Fruit fly (Drosophila melanogaster) whole organism, prepupa: ENCODE data around the gene CG3246.

Experiments used
- CG10631 ChIP-seq: fragments of 200-800 bp; sonication (Bioruptor generic); optimal IDR thresholded peaks from 2 replicates; lab custom pipeline; 2016; ENCODE audit warnings: missing biosample characterization, missing genetic modification characterization
- CG10669 ChIP-seq: fragments of 200-800 bp; sonication (Bioruptor generic); optimal IDR thresholded peaks from 3 replicates; lab custom pipeline; 2018; ENCODE audit warnings: missing biosample characterization, mild to moderate bottlenecking, missing genetic modification characterization, moderate library complexity
- CG11762 ChIP-seq: fragments of 200-800 bp; sonication (Bioruptor generic); optimal IDR thresholded peaks from 3 replicates; lab custom pipeline; 2016; ENCODE audit warnings: missing biosample characterization, missing genetic modification characterization; ENCODE audit not compliant: insufficient read depth
- CG15336 ChIP-seq: fragments of 200-800 bp; sonication (Bioruptor generic); IDR thresholded peaks from 2 replicates; pipeline ENCODE4 v1.3.6; 2022; ENCODE audit warnings: missing biosample characterization, missing genetic modification characterization
- CG1621 ChIP-seq: fragments of 200-800 bp; sonication (Bioruptor generic); optimal IDR thresholded peaks from 3 replicates; lab custom pipeline; 2018; ENCODE audit warnings: missing biosample characterization, mild to moderate bottlenecking, missing genetic modification characterization
- CG3032 ChIP-seq: fragments of 200-800 bp; optimal IDR thresholded peaks from 2 replicates; lab custom pipeline; 2019; ENCODE audit warnings: missing biosample characterization, mild to moderate bottlenecking, missing genetic modification characterization, moderate library complexity
- CG31627 ChIP-seq: fragments of 200-800 bp; sonication (Bioruptor generic); optimal IDR thresholded peaks from 3 replicates; lab custom pipeline; 2016; ENCODE audit warnings: missing biosample characterization, missing genetic modification characterization
- CG32006 ChIP-seq: fragments of 200-800 bp; sonication (Bioruptor generic); optimal IDR thresholded peaks from 3 replicates; lab custom pipeline; 2017; ENCODE audit warnings: missing biosample characterization, mild to moderate bottlenecking, missing genetic modification characterization
- CG3919 ChIP-seq: fragments of 200-800 bp; sonication (Bioruptor generic); optimal IDR thresholded peaks from 3 replicates; lab custom pipeline; 2016; ENCODE audit warnings: missing biosample characterization, missing genetic modification characterization
- CG4318 ChIP-seq: fragments of 200-800 bp; sonication (Bioruptor generic); optimal IDR thresholded peaks from 3 replicates; lab custom pipeline; 2017; ENCODE audit warnings: missing biosample characterization, mild to moderate bottlenecking, missing genetic modification characterization
- CG6163 ChIP-seq: fragments of 200-800 bp; sonication (Bioruptor generic); IDR thresholded peaks from 3 replicates; pipeline ENCODE4 v1.3.6; 2022; ENCODE audit warnings: missing biosample characterization, missing genetic modification characterization
- CG6276 ChIP-seq: fragments of 200-800 bp; sonication (Bioruptor generic); optimal IDR thresholded peaks from 2 replicates; lab custom pipeline; 2017; ENCODE audit warnings: missing biosample characterization, mild to moderate bottlenecking, missing genetic modification characterization
- CG6792 ChIP-seq: fragments of 200-800 bp; sonication (Bioruptor generic); optimal IDR thresholded peaks from 3 replicates; lab custom pipeline; 2016; ENCODE audit warnings: missing biosample characterization, missing genetic modification characterization
- CG6808 ChIP-seq: fragments of 200-800 bp; sonication (Bioruptor generic); optimal IDR thresholded peaks from 3 replicates; lab custom pipeline; 2017; ENCODE audit warnings: missing biosample characterization, missing genetic modification characterization, mild to moderate bottlenecking, moderate library complexity, missing genetic modification reagents
- CG7368 ChIP-seq: fragments of 200-800 bp; sonication (Bioruptor generic); optimal IDR thresholded peaks from 3 replicates; lab custom pipeline; 2016; ENCODE audit warnings: missing biosample characterization, missing genetic modification characterization
- CG8119 ChIP-seq: fragments of 200-800 bp; sonication (Bioruptor generic); IDR thresholded peaks from 3 replicates; pipeline ENCODE4 v1.3.6; 2022; ENCODE audit warnings: missing biosample characterization, missing genetic modification characterization
- CG8319 ChIP-seq: fragments of 200-800 bp; sonication (Bioruptor generic); optimal IDR thresholded peaks from 3 replicates; lab custom pipeline; 2016; ENCODE audit warnings: missing biosample characterization, missing genetic modification characterization
- CG9139 ChIP-seq: fragments of 200-800 bp; sonication (Bioruptor generic); optimal IDR thresholded peaks from 3 replicates; lab custom pipeline; 2017; ENCODE audit warnings: missing biosample characterization, mild to moderate bottlenecking, missing genetic modification characterization
- Eip75B ChIP-seq: fragments of 200-800 bp; sonication (Bioruptor generic); optimal IDR thresholded peaks from 3 replicates; lab custom pipeline; 2016; ENCODE audit warnings: missing biosample characterization, missing genetic modification characterization
- Eip78C ChIP-seq: fragments of 200-800 bp; sonication (Bioruptor generic); peaks from one replicate; lab custom pipeline; 2016; ENCODE audit warnings: missing biosample characterization, missing genetic modification characterization
- Ets21C ChIP-seq: fragments of 200-800 bp; sonication (Bioruptor generic); optimal IDR thresholded peaks from 3 replicates; lab custom pipeline; 2016; ENCODE audit warnings: missing biosample characterization, missing genetic modification characterization
- Ets96B ChIP-seq: fragments of 200-800 bp; optimal IDR thresholded peaks from 2 replicates; lab custom pipeline; 2019; ENCODE audit warnings: missing biosample characterization, mild to moderate bottlenecking, missing genetic modification characterization, moderate library complexity
- Hr38 ChIP-seq: sonication (Bioruptor generic); optimal IDR thresholded peaks from 2 replicates; lab custom pipeline; 2016; ENCODE audit warnings: missing biosample characterization, missing genetic modification characterization
- Hr39 ChIP-seq: fragments of 200-800 bp; sonication (Bioruptor generic); optimal IDR thresholded peaks from 2 replicates; lab custom pipeline; 2016; ENCODE audit warnings: missing biosample characterization, missing genetic modification characterization
- Hr4 ChIP-seq: fragments of 200-800 bp; sonication (Bioruptor generic); optimal IDR thresholded peaks from 3 replicates; lab custom pipeline; 2016; ENCODE audit warnings: missing biosample characterization, missing genetic modification characterization
- Met ChIP-seq: fragments of 200-800 bp; sonication (Bioruptor generic); optimal IDR thresholded peaks from 3 replicates; lab custom pipeline; 2016; ENCODE audit warnings: missing biosample characterization, missing genetic modification characterization
- OdsH ChIP-seq: fragments of 200-800 bp; sonication (Bioruptor generic); optimal IDR thresholded peaks from 3 replicates; lab custom pipeline; 2016; ENCODE audit warnings: missing biosample characterization, missing genetic modification characterization
- Smox ChIP-seq: fragments of 200-800 bp; sonication (Bioruptor generic); optimal IDR thresholded peaks from 3 replicates; lab custom pipeline; 2016; ENCODE audit warnings: missing biosample characterization, missing genetic modification characterization
- Sox102F ChIP-seq: fragments of 200-800 bp; sonication (Bioruptor generic); optimal IDR thresholded peaks from 2 replicates; lab custom pipeline; 2016; ENCODE audit warnings: missing biosample characterization, mild to moderate bottlenecking, missing genetic modification characterization
- Sox14 ChIP-seq: fragments of 200-800 bp; sonication (Bioruptor generic); optimal IDR thresholded peaks from 3 replicates; lab custom pipeline; 2016; ENCODE audit warnings: missing biosample characterization, missing genetic modification characterization
- Sox15 ChIP-seq: fragments of 200-800 bp; sonication (Bioruptor generic); optimal IDR thresholded peaks from 3 replicates; lab custom pipeline; 2016; ENCODE audit warnings: missing biosample characterization, missing genetic modification characterization
- achi ChIP-seq: fragments of 200-800 bp; sonication (Bioruptor generic); optimal IDR thresholded peaks from 3 replicates; lab custom pipeline; 2016; ENCODE audit warnings: missing biosample characterization, missing genetic modification characterization
- dac ChIP-seq: fragments of 200-800 bp; sonication (Bioruptor generic); optimal IDR thresholded peaks from 2 replicates; lab custom pipeline; 2017; ENCODE audit warnings: missing biosample characterization, mild to moderate bottlenecking, missing genetic modification characterization
- eg ChIP-seq: fragments of 200-800 bp; sonication (Bioruptor generic); IDR thresholded peaks from 3 replicates; pipeline ENCODE4 v1.3.6; 2022; ENCODE audit warnings: missing biosample characterization, missing genetic modification characterization
- fd85E ChIP-seq: fragments of 200-800 bp; sonication (Bioruptor generic); optimal IDR thresholded peaks from 3 replicates; lab custom pipeline; 2016; ENCODE audit warnings: missing biosample characterization, missing genetic modification characterization
- fkh ChIP-seq: fragments of 200-800 bp; sonication (Bioruptor generic); optimal IDR thresholded peaks from 3 replicates; lab custom pipeline; 2017; ENCODE audit warnings: missing biosample characterization, mild to moderate bottlenecking, missing genetic modification characterization, moderate library complexity
- lz ChIP-seq: fragments of 200-800 bp; sonication (Bioruptor generic); optimal IDR thresholded peaks from 3 replicates; lab custom pipeline; 2016; ENCODE audit warnings: missing biosample characterization, missing genetic modification characterization
- net ChIP-seq: fragments of 200-800 bp; sonication (Bioruptor generic); optimal IDR thresholded peaks from 3 replicates; lab custom pipeline; 2016; ENCODE audit warnings: missing biosample characterization, missing genetic modification characterization
- pdm3 ChIP-seq: fragments of 200-800 bp; sonication (Bioruptor generic); optimal IDR thresholded peaks from 3 replicates; lab custom pipeline; 2016; ENCODE audit warnings: missing biosample characterization, missing genetic modification characterization
- ss ChIP-seq, 2 experiments: fragments of 200-800 bp; sonication (Bioruptor generic); optimal IDR thresholded peaks; 2 replicates in 1 of 2; 3 replicates in 1 of 2; lab custom pipeline; 2017 to 2018; ENCODE audit warnings: mild to moderate bottlenecking in 2 of 2, missing biosample characterization in 2 of 2, missing genetic modification characterization in 2 of 2, moderate library complexity in 1 of 2
- vri ChIP-seq: fragments of 200-800 bp; sonication (Bioruptor generic); optimal IDR thresholded peaks from 3 replicates; lab custom pipeline; 2016; ENCODE audit warnings: missing biosample characterization, mild to moderate bottlenecking, missing genetic modification characterization

The CG3246 gene

DNA sequence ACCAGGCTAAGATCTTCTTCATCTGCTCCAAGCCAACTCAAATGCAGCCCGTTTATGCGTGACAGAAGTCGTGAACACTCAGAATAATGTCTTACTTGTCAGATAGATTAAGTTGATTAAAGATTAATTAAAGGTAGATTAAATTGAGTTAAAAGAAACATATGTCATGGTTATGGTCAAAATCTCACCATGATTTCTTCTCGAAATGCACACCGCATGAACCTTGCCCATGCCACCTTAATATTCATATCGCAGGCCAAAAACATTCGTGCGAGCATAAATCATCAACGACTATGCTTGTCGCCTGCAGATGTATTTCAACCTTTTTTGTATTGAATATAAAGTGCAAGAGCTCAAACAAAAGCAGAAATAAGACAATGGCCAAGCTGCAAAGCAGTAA lies 24.7 kb downstream of the CG3246 start (continued):
- peak; percentile 83 for TF ChIP-seq achi (GFP tag; lab: Kevin White, UChicago)
- TF ChIP-seq CG4318, result peak; percentile 57
- peak; percentile 86 for TF ChIP-seq CG6792
- TF ChIP-seq CG3032, result peak; percentile 71
- TF ChIP-seq Eip75B (GFP tag; lab: Kevin White, UChicago), result peak; percentile 80
- TF ChIP-seq CG15336 (GFP tag; lab: Robert Waterston, UW), result peak; percentile 94
- TF ChIP-seq Met (GFP tag; lab: Kevin White, UChicago), result peak; percentile 89
- no peak for TF ChIP-seq Hr38
- peak; percentile 91 for TF ChIP-seq eg (GFP tag; lab: Robert Waterston, UW)
- peak; percentile 83 for TF ChIP-seq Hr39 (GFP tag; lab: Kevin White, UChicago)
- TF ChIP-seq net, result peak; percentile 73
- TF ChIP-seq fkh (GFP tag; lab: Kevin White, UChicago), result no peak
- TF ChIP-seq CG10669, result peak; percentile 52
- peak; percentile 95 for TF ChIP-seq CG6163 (GFP tag; lab: Robert Waterston, UW)
- TF ChIP-seq CG10631 (GFP tag; lab: Kevin White, UChicago), result peak; percentile 83
- TF ChIP-seq Sox102F, result peak; percentile 95
- TF ChIP-seq CG1621, result peak; percentile 76
- peak; percentile 63 for TF ChIP-seq CG11762 (GFP tag; lab: Kevin White, UChicago)
- peak; percentile 53 for TF ChIP-seq CG6808 (GFP tag; lab: Kevin White, UChicago)
- peak; percentile 87 for TF ChIP-seq CG31627
- peak; percentile 84 for TF ChIP-seq lz (GFP tag; lab: Kevin White, UChicago)
- no peak for TF ChIP-seq Sox15
- peak; percentile 84 for TF ChIP-seq dac (GFP tag; lab: Kevin White, UChicago)
- TF ChIP-seq pdm3, result peak; percentile 92
- peak; percentile 63 for TF ChIP-seq Ets96B (tag; lab: Kevin White, UChicago)

DNA sequence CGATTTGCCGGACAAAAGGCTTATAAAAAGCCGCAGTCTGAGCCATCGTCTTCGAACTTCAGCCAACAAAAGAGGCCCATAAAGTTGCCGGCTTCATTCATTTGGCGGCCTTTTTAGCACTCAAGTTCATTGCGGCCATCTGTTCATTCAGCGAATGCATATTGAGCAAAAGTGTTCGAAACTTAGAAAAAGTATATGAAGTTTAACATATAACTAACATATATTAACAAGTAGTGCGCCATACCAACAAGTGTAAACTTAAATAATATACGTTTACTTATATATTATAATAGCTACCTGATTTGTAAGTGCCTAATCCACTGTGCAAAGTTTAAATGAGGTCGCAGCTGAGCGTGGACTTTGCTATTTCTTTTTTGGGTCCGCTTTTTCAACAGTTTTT lies 25.4 kb downstream of the CG3246 start:
- peak; percentile 43 for TF ChIP-seq dac (GFP tag; lab: Kevin White, UChicago)
- TF ChIP-seq Eip78C, result peak; percentile 67
- TF ChIP-seq CG4318, result peak; percentile 4
- no peak for TF ChIP-seq CG3919 (GFP tag; lab: Kevin White, UChicago)
- no peak for TF ChIP-seq Sox102F
- TF ChIP-seq Ets21C (GFP tag; lab: Kevin White, UChicago), result no peak
- no peak for TF ChIP-seq fd85E (GFP tag; lab: Kevin White, UChicago)
- TF ChIP-seq CG32006, result peak; percentile 47
- peak; percentile 38 for TF ChIP-seq Hr4 (GFP tag; lab: Kevin White, UChicago)
- peak; percentile 15 for TF ChIP-seq Sox14 (GFP tag; lab: Kevin White, UChicago)
- no peak for TF ChIP-seq Smox
- no peak for TF ChIP-seq CG7368 (GFP tag; lab: Kevin White, UChicago)
- peak; percentile 12 for TF ChIP-seq CG6276
- no peak for TF ChIP-seq CG3032
- peak; percentile 28; the same call in 1 of the 3 replicates for TF ChIP-seq eg (GFP tag; lab: Robert Waterston, UW)
- no peak for TF ChIP-seq CG9139 (GFP tag; lab: Kevin White, UChicago)
- TF ChIP-seq pdm3, result peak; percentile 17
- no peak for TF ChIP-seq vri (GFP tag; lab: Kevin White, UChicago)
- TF ChIP-seq CG15336 (GFP tag; lab: Robert Waterston, UW), result peak; percentile 29; the same call in 1 of the 2 replicates
- TF ChIP-seq net, result peak; percentile 6
- TF ChIP-seq OdsH, result peak; percentile 39
- TF ChIP-seq ss (GFP tag; optimal IDR thresholded peaks at IDR 0.05; lab: Kevin White, UChicago), result no peak
- peak; percentile 29 for TF ChIP-seq achi (GFP tag; lab: Kevin White, UChicago)
- peak; percentile 52; the same call in 2 of the 3 replicates for TF ChIP-seq CG6163 (GFP tag; lab: Robert Waterston, UW)
- TF ChIP-seq CG8319, result no peak
- TF ChIP-seq CG8119 (GFP tag; lab: Robert Waterston, UW), result peak; percentile 68
